Worm (Caenorhabditis elegans): ENCODE measurements around the gene mdt-27.

DNA sequence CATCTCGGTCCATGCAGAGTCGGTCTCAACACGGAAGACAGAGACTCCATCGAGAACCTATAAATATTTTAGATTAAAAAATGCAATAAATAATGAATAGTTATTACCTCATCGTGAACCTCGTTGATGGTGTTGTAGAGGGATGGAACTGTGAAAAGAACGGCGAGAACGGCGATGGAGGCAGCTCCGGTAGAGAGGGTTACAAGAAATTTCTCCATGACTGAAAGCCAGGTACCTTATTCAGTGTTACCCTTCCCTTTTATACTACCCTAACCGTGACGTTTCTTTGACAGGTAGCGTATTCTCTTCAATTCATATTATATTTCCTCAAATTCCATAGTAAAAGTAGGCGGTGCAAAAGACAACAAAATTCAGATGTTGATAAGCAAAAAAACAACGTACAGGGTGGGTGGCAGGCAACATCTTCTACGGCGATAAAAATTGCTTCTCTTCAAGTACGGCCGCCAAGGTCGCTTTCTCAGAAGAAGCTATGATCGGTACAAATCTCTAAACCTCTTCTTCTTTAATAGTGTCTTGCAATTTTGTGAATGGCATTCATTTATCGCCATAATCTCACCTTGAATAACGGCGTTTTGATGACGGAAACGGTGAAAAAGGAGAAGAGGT, 48.3 kb downstream of the mdt-27 start, which contains the start of gene col-10:
- TF ChIP-seq elt-1 (tag; optimal IDR thresholded peaks at IDR 0.05) (no peak), unc-62 (GFP tag; optimal IDR thresholded peaks at IDR 0.05) (no peak), ztf-11 (tag; optimal IDR thresholded peaks at IDR 0.05) (no peak)

Data from whole organism, L2 larva.